Worm (Caenorhabditis elegans) whole organism, L3 larva: ENCODE data around the gene K10H10.12.

Source experiments
- R02D3.7 ChIP-seq: fragments of 150-350 bp; optimal IDR thresholded peaks from 2 replicates; lab custom pipeline; 2014; ENCODE audit warnings: missing biosample characterization, missing genetic modification characterization
- ceh-16 ChIP-seq: sonication (generic microtip); optimal IDR thresholded peaks from 2 replicates; lab custom pipeline; 2017; ENCODE audit warnings: missing biosample characterization, missing genetic modification characterization
- ceh-28 ChIP-seq: fragments of 150-350 bp; optimal IDR thresholded peaks from 2 replicates; lab custom pipeline; 2014; ENCODE audit warnings: missing biosample characterization, missing genetic modification reagents, missing genetic modification characterization
- ceh-82 ChIP-seq: fragments of 150-350 bp; optimal IDR thresholded peaks from 2 replicates; lab custom pipeline; 2014; ENCODE audit warnings: missing biosample characterization, missing genetic modification characterization
- ceh-9 ChIP-seq: sonication (generic microtip); optimal IDR thresholded peaks from 2 replicates; lab custom pipeline; 2018; ENCODE audit warnings: missing biosample characterization, missing genetic modification characterization
- daf-12 ChIP-seq: fragments of 150-350 bp; optimal IDR thresholded peaks from 2 replicates; lab custom pipeline; 2014; ENCODE audit warnings: missing biosample characterization, missing genetic modification reagents, missing genetic modification characterization
- egl-27 ChIP-seq: sonication (generic microtip); optimal IDR thresholded peaks from 4 replicates; lab custom pipeline; 2017; ENCODE audit warnings: missing biosample characterization, missing genetic modification reagents, missing genetic modification characterization
- egl-5 ChIP-seq: fragments of 150-350 bp; optimal IDR thresholded peaks from 2 replicates; lab custom pipeline; 2017; ENCODE audit warnings: missing biosample characterization, missing genetic modification reagents, missing genetic modification characterization, inconsistent platforms
- elt-1 ChIP-seq: fragments of 150-350 bp; optimal IDR thresholded peaks from 2 replicates; lab custom pipeline; 2014; ENCODE audit warnings: missing biosample characterization, missing genetic modification characterization
- elt-2 ChIP-seq: sonication (generic microtip); optimal IDR thresholded peaks from 2 replicates; lab custom pipeline; 2016; ENCODE audit warnings: missing genetic modification reagents, mild to moderate bottlenecking, missing genetic modification characterization, missing compliant biosample characterization
- elt-3 ChIP-seq, 3 experiments: fragments of 150-350 bp in 1 of 3; sonication (generic microtip) in 2 of 3; optimal IDR thresholded peaks; 2 replicates in 2 of 3; 4 replicates in 1 of 3; lab custom pipeline; 2014 to 2017; ENCODE audit warnings: missing biosample characterization in 3 of 3, missing genetic modification characterization in 3 of 3
- eor-1 ChIP-seq, 2 experiments: fragments of 150-350 bp; optimal IDR thresholded peaks; 2 replicates each; lab custom pipeline; 2014 to 2018; ENCODE audit warnings: missing biosample characterization in 2 of 2, missing genetic modification characterization in 2 of 2
- fkh-10 ChIP-seq: sonication (generic microtip); optimal IDR thresholded peaks from 2 replicates; lab custom pipeline; 2017; ENCODE audit warnings: missing biosample characterization, missing genetic modification reagents, missing genetic modification characterization
- fos-1 ChIP-seq: fragments of 150-350 bp; optimal IDR thresholded peaks from 2 replicates; lab custom pipeline; 2014; ENCODE audit warnings: missing biosample characterization, missing genetic modification characterization
- hmg-11 ChIP-seq: sonication (generic microtip); optimal IDR thresholded peaks from 2 replicates; lab custom pipeline; 2016; ENCODE audit warnings: missing genetic modification characterization, missing compliant biosample characterization
- jun-1 ChIP-seq: fragments of 150-350 bp; optimal IDR thresholded peaks from 2 replicates; lab custom pipeline; 2014; ENCODE audit warnings: missing biosample characterization, missing genetic modification reagents, missing genetic modification characterization
- lin-15B ChIP-seq: fragments of 150-350 bp; optimal IDR thresholded peaks from 2 replicates; lab custom pipeline; 2014; ENCODE audit warnings: missing biosample characterization, missing genetic modification characterization
- lin-39 ChIP-seq: fragments of 150-350 bp; optimal IDR thresholded peaks from 2 replicates; lab custom pipeline; 2018; ENCODE audit warnings: missing biosample characterization, missing genetic modification reagents, missing genetic modification characterization
- lsy-12 ChIP-seq: sonication (generic microtip); optimal IDR thresholded peaks from 2 replicates; lab custom pipeline; 2016; ENCODE audit warnings: mild to moderate bottlenecking, missing genetic modification characterization, missing compliant biosample characterization
- mdl-1 ChIP-seq: fragments of 150-350 bp; optimal IDR thresholded peaks from 2 replicates; lab custom pipeline; 2014; ENCODE audit warnings: missing biosample characterization, missing genetic modification characterization
- mml-1 ChIP-seq: fragments of 150-350 bp; sonication (generic microtip); optimal IDR thresholded peaks from 3 replicates; lab custom pipeline; 2014; ENCODE audit warnings: missing biosample characterization, missing genetic modification characterization
- nfya-1 ChIP-seq: sonication (generic microtip); optimal IDR thresholded peaks from 2 replicates; lab custom pipeline; 2017; ENCODE audit warnings: missing genetic modification characterization, mild to moderate bottlenecking, missing compliant biosample characterization, antibody characterized with exemption, moderate library complexity; ENCODE audit not compliant: insufficient read depth
- nhr-11 ChIP-seq: fragments of 150-350 bp; optimal IDR thresholded peaks from 2 replicates; lab custom pipeline; 2014; ENCODE audit warnings: missing biosample characterization, missing genetic modification characterization
- nhr-12 ChIP-seq: fragments of 150-350 bp; optimal IDR thresholded peaks from 2 replicates; lab custom pipeline; 2014; ENCODE audit warnings: missing biosample characterization, missing genetic modification characterization
- nhr-23 ChIP-seq: fragments of 150-350 bp; optimal IDR thresholded peaks from 2 replicates; lab custom pipeline; 2014; ENCODE audit warnings: missing biosample characterization, missing genetic modification reagents, missing genetic modification characterization
- nhr-237 ChIP-seq: fragments of 150-350 bp; optimal IDR thresholded peaks from 2 replicates; lab custom pipeline; 2014; ENCODE audit warnings: missing biosample characterization, missing genetic modification characterization
- nhr-25 ChIP-seq: sonication (generic microtip); optimal IDR thresholded peaks from 2 replicates; lab custom pipeline; 2017; ENCODE audit warnings: missing biosample characterization, missing genetic modification characterization
- nhr-28 ChIP-seq: fragments of 150-350 bp; optimal IDR thresholded peaks from 2 replicates; lab custom pipeline; 2014; ENCODE audit warnings: missing biosample characterization, missing genetic modification characterization
- nhr-76 ChIP-seq: fragments of 150-350 bp; sonication (generic microtip); optimal IDR thresholded peaks from 5 replicates; lab custom pipeline; 2014; ENCODE audit warnings: missing biosample characterization, missing genetic modification characterization
- nhr-77 ChIP-seq: fragments of 150-350 bp; optimal IDR thresholded peaks from 2 replicates; lab custom pipeline; 2014; ENCODE audit warnings: missing biosample characterization, missing genetic modification characterization
- pha-4 ChIP-seq: fragments of 150-350 bp; optimal IDR thresholded peaks from 2 replicates; lab custom pipeline; 2014; ENCODE audit warnings: missing biosample characterization, missing genetic modification reagents, missing genetic modification characterization
- pqm-1 ChIP-seq: fragments of 150-350 bp; optimal IDR thresholded peaks from 2 replicates; lab custom pipeline; 2017; ENCODE audit warnings: missing biosample characterization, missing genetic modification characterization, inconsistent platforms
- sea-2 ChIP-seq: fragments of 150-350 bp; sonication (generic microtip); optimal IDR thresholded peaks from 4 replicates; lab custom pipeline; 2014; ENCODE audit warnings: missing biosample characterization, missing genetic modification reagents, missing genetic modification characterization
- skn-1 ChIP-seq: fragments of 150-350 bp; optimal IDR thresholded peaks from 2 replicates; lab custom pipeline; 2014; ENCODE audit warnings: missing biosample characterization, missing genetic modification characterization
- snpc-4 ChIP-seq: fragments of 150-350 bp; optimal IDR thresholded peaks from 2 replicates; lab custom pipeline; 2014; ENCODE audit warnings: missing biosample characterization, missing genetic modification characterization
- unc-62 ChIP-seq: fragments of 150-350 bp; sonication (generic microtip); optimal IDR thresholded peaks from 4 replicates; lab custom pipeline; 2014; ENCODE audit warnings: missing biosample characterization, missing genetic modification reagents, missing genetic modification characterization
- ztf-11 ChIP-seq: fragments of 150-350 bp; optimal IDR thresholded peaks from 2 replicates; lab custom pipeline; 2014; ENCODE audit warnings: missing biosample characterization, missing genetic modification characterization
- ztf-4 ChIP-seq: fragments of 150-350 bp; optimal IDR thresholded peaks from 2 replicates; lab custom pipeline; 2014; ENCODE audit warnings: missing biosample characterization, missing genetic modification characterization

Gene K10H10.12

DNA sequence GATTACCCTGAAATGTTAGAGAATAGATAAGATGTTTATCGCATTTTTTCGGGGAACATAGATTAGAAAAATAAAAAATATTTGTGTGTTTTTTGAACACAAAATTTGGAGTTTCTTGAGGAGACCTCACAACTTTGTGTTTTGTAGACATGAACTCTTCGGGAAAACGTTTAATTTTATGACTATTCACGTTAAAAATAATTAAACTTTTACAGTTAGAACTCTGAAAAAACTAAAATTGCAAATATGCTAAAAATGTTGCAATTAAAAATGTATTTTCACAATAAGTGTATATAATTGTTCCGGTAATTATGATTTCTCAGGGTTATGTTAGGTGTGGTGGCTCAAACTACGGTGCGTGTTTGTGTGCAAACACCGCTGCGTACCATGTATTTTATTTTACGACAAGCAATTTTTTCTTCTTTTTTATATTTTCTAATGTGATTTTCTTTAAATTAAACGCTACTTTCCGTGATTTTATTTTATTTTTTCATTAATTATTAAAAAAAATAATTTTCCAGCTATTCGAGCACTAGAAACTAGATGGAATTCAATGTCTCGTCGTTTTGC is 22.2 kb upstream of the K10H10.12 start, which contains the start of the genes F57C2.5 and spat-1:
TSS of gene F57C2.5 (minus strand) at position 7 of the 570 bp plus-strand sequence.
TSS of gene spat-1 (plus strand) at position 520 of the 570 bp plus-strand sequence.
- no peak for TF ChIP-seq ztf-4 (tag; lab: Kevin White, UChicago)
- TF ChIP-seq ceh-16 (tag; lab: Kevin White, UChicago) = no peak
- no peak for TF ChIP-seq egl-27 (tag; lab: Kevin White, UChicago)
- TF ChIP-seq lsy-12 (tag; lab: Kevin White, UChicago) = no peak
- no peak for TF ChIP-seq nhr-12
- TF ChIP-seq skn-1 (tag; lab: Kevin White, UChicago) = peak; percentile 46
- TF ChIP-seq nhr-77 (tag; lab: Kevin White, UChicago) = no peak
- TF ChIP-seq daf-12 (tag; lab: Kevin White, UChicago) = no peak
- peak; percentile 74 for TF ChIP-seq nfya-1
- TF ChIP-seq lin-15B = peak; percentile 66
- peak; percentile 10 for TF ChIP-seq jun-1 (tag; lab: Kevin White, UChicago)
- no peak for TF ChIP-seq ceh-9 (tag; lab: Kevin White, UChicago)
- TF ChIP-seq nhr-25 = peak; percentile 12
- TF ChIP-seq nhr-237 (tag; lab: Kevin White, UChicago) = no peak
- TF ChIP-seq nhr-28 (tag; lab: Kevin White, UChicago) = no peak
- no peak for TF ChIP-seq unc-62 (GFP tag; lab: Kevin White, UChicago)
- peak; percentile 56 for TF ChIP-seq nhr-23 (tag; lab: Kevin White, UChicago)
- no peak for TF ChIP-seq fos-1 (tag; lab: Kevin White, UChicago)
- TF ChIP-seq snpc-4 = peak; percentile 22
- peak; percentile 52 for TF ChIP-seq elt-1 (tag; lab: Kevin White, UChicago)
- no peak for TF ChIP-seq ceh-82 (tag; lab: Kevin White, UChicago)
- TF ChIP-seq lin-39 (tag; lab: Kevin White, UChicago) = no peak
- peak; percentile 79 for TF ChIP-seq pha-4 (tag; lab: Kevin White, UChicago)
- no peak for TF ChIP-seq fkh-10 (GFP tag; lab: Kevin White, UChicago)
- peak; percentile 83 for TF ChIP-seq elt-2 (tag; lab: Kevin White, UChicago)
- TF ChIP-seq hmg-11 = peak; percentile 55
- peak; percentile 54 for TF ChIP-seq pqm-1 (tag; lab: Kevin White, UChicago)

ce11 chrII:14527104-14527503 is 21.0 kb upstream of the K10H10.12 start:
- TF ChIP-seq nhr-28 (tag; lab: Kevin White, UChicago) (no peak), nhr-25 (no peak), R02D3.7 (tag; lab: Kevin White, UChicago) (no peak), snpc-4 (no peak), egl-27 (tag; lab: Kevin White, UChicago) (no peak), elt-3 (tag; optimal IDR thresholded peaks at IDR 0.05; lab: Kevin White, UChicago) (no peak), hmg-11 (no peak), eor-1 (tag; optimal IDR thresholded peaks at IDR 0.05; lab: Kevin White, UChicago) (no peak), nfya-1 (no peak), ceh-82 (tag; lab: Kevin White, UChicago) (no peak), sea-2 (GFP tag; lab: Kevin White, UChicago) (no peak), nhr-76 (tag; lab: Kevin White, UChicago) (no peak), ztf-4 (tag; lab: Kevin White, UChicago) (no peak), jun-1 (tag; lab: Kevin White, UChicago) (no peak)

- no peak for TF ChIP-seq daf-12 (tag; lab: Kevin White, UChicago)
- no peak for TF ChIP-seq mml-1 (tag; lab: Kevin White, UChicago)
- no peak for TF ChIP-seq snpc-4
- no peak for TF ChIP-seq nhr-11 (tag; lab: Kevin White, UChicago)
- TF ChIP-seq nhr-237 (tag; lab: Kevin White, UChicago) = no peak
- TF ChIP-seq egl-5 = no peak
- no peak for TF ChIP-seq mdl-1
- TF ChIP-seq hmg-11 = no peak
- no peak for TF ChIP-seq fos-1 (tag; lab: Kevin White, UChicago)
- no peak for TF ChIP-seq elt-2 (tag; lab: Kevin White, UChicago)
- TF ChIP-seq ztf-11 (tag; lab: Kevin White, UChicago) = no peak
- TF ChIP-seq pha-4 (tag; lab: Kevin White, UChicago) = no peak
- no peak for TF ChIP-seq ceh-9 (tag; lab: Kevin White, UChicago)
- no peak for TF ChIP-seq egl-27 (tag; lab: Kevin White, UChicago)
- no peak for TF ChIP-seq ceh-28 (tag; lab: Kevin White, UChicago)
- TF ChIP-seq nhr-28 (tag; lab: Kevin White, UChicago) = no peak
Measured at ce11 chrII:14525013-14525412, 18.9 kb upstream of the K10H10.12 start, which contains the start of gene F57C2.4. F57C2.4 (plus strand) TSS chrII:14525313.
